Fruit fly (Drosophila melanogaster) whole organism, larva: ENCODE results near the gene CG5107.

Experiments used
- noc ChIP-seq: fragments of 200-800 bp; sonication (Bioruptor generic); optimal IDR thresholded peaks from 3 replicates; lab custom pipeline; 2019; ENCODE audit warnings: missing biosample characterization, mild to moderate bottlenecking, missing genetic modification characterization, moderate library complexity

Gene CG5107

DNA sequence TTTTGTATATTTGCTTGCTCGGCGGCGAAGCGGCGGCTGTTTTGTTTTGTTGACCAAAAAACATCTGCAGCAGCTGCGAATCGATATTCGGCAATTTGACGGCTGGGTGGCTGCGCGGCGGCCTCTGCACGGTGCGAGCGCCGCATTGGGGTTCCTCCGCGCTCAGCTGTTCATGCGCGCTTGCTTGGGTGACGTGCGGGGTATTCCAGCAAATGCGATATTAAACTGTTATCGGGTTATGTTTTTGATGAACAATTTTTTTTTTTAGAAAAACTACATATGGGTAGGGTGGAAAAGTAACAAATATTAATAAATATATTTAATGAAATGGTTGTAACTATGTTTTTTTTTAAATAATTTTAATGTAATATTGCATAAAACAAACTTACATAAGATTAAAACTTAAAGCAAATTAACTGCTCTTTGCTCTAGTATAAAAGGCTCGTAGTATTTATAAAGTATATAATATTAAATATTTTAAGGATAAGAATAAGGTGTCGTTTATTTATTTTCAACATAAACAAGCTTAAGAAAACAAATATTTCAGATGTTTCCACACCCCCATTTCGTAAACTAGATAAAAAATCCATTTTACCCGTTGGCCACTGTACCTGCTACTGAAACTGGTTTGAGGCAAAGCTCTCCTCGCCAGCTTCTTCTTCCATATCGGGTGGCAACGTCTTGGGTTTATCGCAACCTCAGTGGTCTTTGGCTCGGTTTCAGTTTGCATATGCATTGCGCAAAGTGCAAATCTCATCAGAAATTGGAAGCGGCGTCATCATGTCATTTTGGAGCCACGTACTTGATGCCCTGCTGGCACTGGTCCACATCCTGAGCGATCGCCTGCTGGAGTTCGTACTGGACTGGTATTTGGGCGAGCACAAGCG is 14.0 kb upstream of the CG5107 start, which contains the start of the genes Gnpat and CG5112:
Gene Gnpat (minus strand): TSS at position 159 of the 887 bp plus-strand sequence.
Gene CG5112 (plus strand): TSS at position 683 of the 887 bp plus-strand sequence.
- TF ChIP-seq noc, result no peak

DNA sequence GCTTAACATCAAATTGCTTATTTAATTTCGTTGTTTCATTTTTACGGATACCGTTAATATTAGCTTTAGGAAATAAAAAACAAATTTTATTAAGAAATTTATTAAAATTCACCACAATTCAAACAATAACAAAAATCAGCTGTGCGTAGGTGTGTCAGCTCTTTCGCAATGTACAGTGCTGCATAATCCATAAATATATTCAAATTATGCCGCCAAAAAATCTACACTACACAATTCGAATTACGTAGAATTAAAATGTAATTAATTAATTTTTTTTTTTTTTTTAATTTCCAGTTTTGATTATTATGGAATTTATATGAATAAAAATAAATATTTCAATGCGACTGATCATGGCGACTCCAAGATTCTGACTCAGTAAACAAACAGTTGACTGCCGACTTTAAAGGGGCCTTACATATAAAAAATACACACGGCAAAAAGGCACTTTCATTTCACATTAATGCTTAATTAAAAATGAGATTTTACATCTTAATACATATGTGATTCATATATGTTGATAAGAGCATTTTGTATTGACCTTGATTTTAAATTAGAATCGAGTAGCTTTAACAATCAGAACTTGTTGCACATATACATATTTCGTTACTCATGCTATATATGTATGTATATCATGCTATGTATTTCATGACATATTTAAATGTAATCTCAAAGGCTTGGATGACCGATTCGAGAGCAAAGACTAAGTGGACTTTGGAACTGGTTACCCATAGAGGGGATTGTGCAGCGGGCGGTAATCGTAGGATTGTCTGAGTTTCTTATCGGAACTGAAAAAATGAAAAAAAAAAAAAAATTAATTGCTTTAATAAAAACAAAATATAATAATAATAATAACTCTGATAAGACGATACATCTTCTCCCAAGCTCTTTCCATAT is 11.4 kb upstream of the CG5107 start:
- no peak for TF ChIP-seq noc

- no peak for TF ChIP-seq noc
Observed at dm6 chr3R:25495072-25495471, 9.9 kb upstream of the CG5107 start, which contains the start of gene CG33494. CG33494 (minus strand) TSS chr3R:25495161.

DNA sequence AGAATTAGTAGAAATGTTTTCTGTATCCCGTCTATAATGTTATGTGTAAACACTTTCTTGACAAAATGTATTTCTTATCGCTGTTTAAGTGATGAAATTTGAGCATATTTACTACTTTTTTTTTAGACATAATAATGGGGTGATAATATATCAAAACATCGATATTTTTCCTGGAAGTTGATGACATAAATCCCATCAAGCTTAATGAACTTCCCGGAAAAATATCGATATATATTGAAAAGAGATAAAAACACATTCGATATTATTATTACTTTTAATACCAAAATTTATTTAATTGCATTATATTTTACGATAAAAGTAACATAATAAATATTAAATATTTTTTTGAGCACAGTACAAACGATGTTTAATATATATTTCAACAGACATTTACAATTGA is 9.2 kb upstream of the CG5107 start:
- TF ChIP-seq noc, result no peak

dm6 chr3R:25505975-25506374 is 984 bp downstream of the CG5107 start, which contains the start of gene CG5111:
CG5111 (plus strand) TSS chr3R:25506275.
- TF ChIP-seq noc, result no peak

DNA sequence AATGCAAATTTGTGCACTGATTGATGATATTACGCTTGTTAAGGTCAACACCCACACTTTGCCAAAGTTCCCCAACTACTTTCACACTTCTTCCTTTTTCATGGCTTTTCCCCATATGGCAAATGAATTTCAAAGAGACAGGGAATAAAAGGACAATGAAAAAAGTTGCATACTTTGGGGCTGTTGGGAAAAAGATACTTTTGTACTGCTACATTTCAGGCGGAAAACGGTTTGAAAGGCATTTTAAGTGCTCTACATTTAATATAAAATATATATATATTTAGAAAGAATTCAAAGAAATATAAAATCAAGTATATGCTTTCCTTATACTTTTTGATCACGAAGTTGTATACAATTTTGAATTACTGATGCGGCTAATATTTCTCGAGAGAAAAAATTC is 7.8 kb downstream of the CG5107 start:
- no peak for TF ChIP-seq noc

dm6 chr3R:25515450-25516288 is 10.7 kb downstream of the CG5107 start, which contains the start of gene msi:
msi (plus strand) TSS chr3R:25516118.
- peak; percentile 94 for TF ChIP-seq noc

dm6 chr3R:25517521-25517920 is 12.5 kb downstream of the CG5107 start:
- TF ChIP-seq noc, result no peak

- no peak for TF ChIP-seq noc
Observed at dm6 chr3R:25518099-25518567, 13.1 kb downstream of the CG5107 start.

DNA sequence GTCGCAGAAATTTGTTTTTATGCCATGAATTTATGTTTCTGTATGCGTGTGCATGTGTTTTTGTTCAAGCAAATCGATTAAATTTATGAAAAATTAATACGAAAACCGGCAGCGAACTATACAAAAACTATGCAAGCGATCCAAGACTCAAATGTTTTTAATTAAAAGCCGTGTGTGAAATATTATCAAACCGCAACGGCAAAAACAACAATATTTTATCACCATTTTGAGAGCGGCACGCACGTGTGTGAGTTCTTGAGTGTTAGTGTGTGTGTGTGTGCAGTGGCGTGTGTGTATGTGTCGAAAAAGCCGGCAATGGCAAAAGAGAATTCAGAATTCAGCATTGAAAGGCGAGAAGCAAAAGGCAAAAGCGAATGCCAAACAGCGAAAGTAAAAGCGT is 13.6 kb downstream of the CG5107 start:
- TF ChIP-seq noc, result no peak

dm6 chr3R:25519465-25520071 is 14.6 kb downstream of the CG5107 start:
- TF ChIP-seq noc, result no peak

DNA sequence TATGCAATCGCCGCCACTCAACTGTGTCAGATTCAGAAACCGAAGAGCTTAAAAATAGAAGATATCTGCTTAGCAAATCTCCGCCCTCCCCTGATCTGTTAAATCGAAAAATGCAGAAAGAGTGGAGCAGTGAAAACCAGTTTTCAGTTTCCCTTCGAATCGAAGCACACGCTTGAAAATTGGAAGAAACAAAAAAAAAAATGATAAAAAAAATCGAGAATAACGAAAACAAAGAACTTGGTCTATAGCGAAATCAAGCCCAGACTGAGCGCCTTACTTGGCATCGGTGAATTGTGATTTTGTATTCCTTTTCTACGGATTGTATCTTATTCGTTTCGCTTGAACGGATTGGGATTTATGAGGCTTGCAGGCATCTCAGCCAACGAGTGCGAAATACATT is 24.3 kb downstream of the CG5107 start:
- TF ChIP-seq noc, result no peak

- TF ChIP-seq noc, result no peak
Observed at dm6 chr3R:25531905-25532387, 27.0 kb downstream of the CG5107 start.

- TF ChIP-seq noc, result no peak
Observed at dm6 chr3R:25532406-25533225, 27.6 kb downstream of the CG5107 start.
